Worm (Caenorhabditis elegans): ENCODE results near the gene T10G3.1.

Gene T10G3.1

DNA sequence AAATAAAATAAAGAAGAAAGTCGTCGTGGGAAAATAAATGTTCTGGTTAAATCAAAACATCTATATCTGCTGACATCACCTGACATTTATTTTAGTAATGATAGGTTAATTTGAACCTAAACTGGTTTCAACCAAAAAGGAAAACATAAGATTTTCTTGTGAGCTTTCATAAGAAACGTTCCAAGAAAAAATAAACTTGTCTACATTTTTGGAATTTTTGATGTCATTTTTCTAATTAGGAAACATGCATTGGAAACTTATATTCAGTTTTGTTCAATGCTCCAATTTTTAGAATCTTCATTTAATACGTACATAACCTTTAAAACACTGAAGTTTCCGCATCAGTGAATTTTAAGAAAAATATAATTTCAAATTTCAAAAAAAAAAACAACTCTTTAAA is 12.3 kb upstream of the T10G3.1 start:
- TF ChIP-seq T22C8.4 (GFP tag; IDR thresholded peaks at IDR 0.05), result no peak
- TF ChIP-seq flt-1 (GFP tag; IDR thresholded peaks at IDR 0.05), result no peak
- no peak for TF ChIP-seq tab-1 (GFP tag; IDR thresholded peaks at IDR 0.05)
- TF ChIP-seq ref-1 (GFP tag; conservative IDR thresholded peaks at IDR 0.05), result no peak
- no peak for TF ChIP-seq klf-2 (GFP tag; conservative IDR thresholded peaks at IDR 0.05)
- no peak for TF ChIP-seq ztf-29 (GFP tag; IDR thresholded peaks at IDR 0.05)
- TF ChIP-seq ztf-23 (GFP tag; IDR thresholded peaks at IDR 0.05), result no peak
- no peak for TF ChIP-seq med-1 (GFP tag; optimal IDR thresholded peaks at IDR 0.05; ENCODE audit: insufficient read depth)
- no peak for TF ChIP-seq cog-1 (tag; optimal IDR thresholded peaks at IDR 0.05)

DNA sequence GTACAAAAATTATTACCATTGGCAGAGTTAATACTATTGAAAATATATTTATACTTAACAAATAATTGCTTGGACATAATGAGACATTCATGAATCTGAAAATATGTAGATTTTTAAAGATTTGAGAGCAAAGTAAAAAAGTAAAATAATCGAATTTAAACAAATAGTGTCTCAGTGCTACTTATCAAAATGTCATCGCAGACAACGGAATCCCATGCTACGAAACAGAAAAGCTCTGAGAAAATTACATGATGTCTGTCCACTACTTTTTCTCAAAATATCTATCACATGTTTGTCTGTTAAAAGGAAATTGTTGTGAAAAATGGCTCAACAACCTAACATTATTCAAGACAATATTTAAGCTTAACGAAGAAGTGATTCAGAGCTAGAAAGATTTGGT is 10.9 kb upstream of the T10G3.1 start, which contains the start of gene T10G3.4:
T10G3.4 (minus strand) TSS at position 101 of the 400 bp plus-strand sequence.
- TF ChIP-seq klf-2 (GFP tag; conservative IDR thresholded peaks at IDR 0.05) (no peak), ztf-23 (GFP tag; IDR thresholded peaks at IDR 0.05) (no peak), cog-1 (tag; optimal IDR thresholded peaks at IDR 0.05) (no peak), T22C8.4 (GFP tag; IDR thresholded peaks at IDR 0.05) (no peak), ztf-29 (GFP tag; IDR thresholded peaks at IDR 0.05) (no peak), tab-1 (GFP tag; IDR thresholded peaks at IDR 0.05) (no peak), flt-1 (GFP tag; IDR thresholded peaks at IDR 0.05) (no peak), ref-1 (GFP tag; conservative IDR thresholded peaks at IDR 0.05) (no peak), med-1 (GFP tag; optimal IDR thresholded peaks at IDR 0.05; ENCODE audit: insufficient read depth) (no peak)

DNA sequence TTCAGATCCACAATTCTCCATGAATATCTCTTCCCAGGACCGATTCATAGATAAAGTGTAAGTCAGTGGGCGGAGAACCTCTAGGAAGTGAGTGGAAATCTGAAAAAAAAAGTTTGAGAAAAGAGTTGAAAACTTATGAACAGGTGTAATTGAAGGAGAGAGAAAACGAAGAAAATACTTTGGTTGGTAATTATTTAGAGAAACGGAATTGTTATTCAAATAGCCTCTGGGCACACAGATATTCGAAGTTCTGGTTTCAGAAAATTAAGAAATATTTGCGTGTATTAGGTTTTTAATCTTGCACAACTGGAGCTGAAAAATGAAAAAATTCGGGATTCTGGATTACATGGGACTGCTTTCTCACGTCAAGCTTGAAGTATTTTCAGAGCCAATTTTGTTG is 6.3 kb upstream of the T10G3.1 start, which contains the start of gene T10G3.2:
T10G3.2 (minus strand) TSS at position 101 of the 400 bp plus-strand sequence.
- TF ChIP-seq ztf-23 (GFP tag; IDR thresholded peaks at IDR 0.05), result no peak
- TF ChIP-seq tab-1 (GFP tag; IDR thresholded peaks at IDR 0.05), result no peak
- no peak for TF ChIP-seq ref-1 (GFP tag; conservative IDR thresholded peaks at IDR 0.05)
- no peak for TF ChIP-seq flt-1 (GFP tag; IDR thresholded peaks at IDR 0.05)
- TF ChIP-seq med-1 (GFP tag; optimal IDR thresholded peaks at IDR 0.05; ENCODE audit: insufficient read depth), result no peak
- TF ChIP-seq ztf-29 (GFP tag; IDR thresholded peaks at IDR 0.05), result no peak
- TF ChIP-seq klf-2 (GFP tag; conservative IDR thresholded peaks at IDR 0.05), result no peak
- TF ChIP-seq T22C8.4 (GFP tag; IDR thresholded peaks at IDR 0.05), result no peak
- TF ChIP-seq cog-1 (tag; optimal IDR thresholded peaks at IDR 0.05), result no peak

ce11 chrV:13476350-13476749 is 2.9 kb upstream of the T10G3.1 start, which contains the start of gene T10G3.8:
Gene T10G3.8 (minus strand): TSS chrV:13476450.
- no peak for TF ChIP-seq med-1 (GFP tag; optimal IDR thresholded peaks at IDR 0.05; ENCODE audit: insufficient read depth)
- no peak for TF ChIP-seq ztf-23 (GFP tag; IDR thresholded peaks at IDR 0.05)
- no peak for TF ChIP-seq ztf-29 (GFP tag; IDR thresholded peaks at IDR 0.05)
- no peak for TF ChIP-seq T22C8.4 (GFP tag; IDR thresholded peaks at IDR 0.05)
- TF ChIP-seq cog-1 (tag; optimal IDR thresholded peaks at IDR 0.05), result no peak
- no peak for TF ChIP-seq klf-2 (GFP tag; conservative IDR thresholded peaks at IDR 0.05)
- no peak for TF ChIP-seq ref-1 (GFP tag; conservative IDR thresholded peaks at IDR 0.05)

DNA sequence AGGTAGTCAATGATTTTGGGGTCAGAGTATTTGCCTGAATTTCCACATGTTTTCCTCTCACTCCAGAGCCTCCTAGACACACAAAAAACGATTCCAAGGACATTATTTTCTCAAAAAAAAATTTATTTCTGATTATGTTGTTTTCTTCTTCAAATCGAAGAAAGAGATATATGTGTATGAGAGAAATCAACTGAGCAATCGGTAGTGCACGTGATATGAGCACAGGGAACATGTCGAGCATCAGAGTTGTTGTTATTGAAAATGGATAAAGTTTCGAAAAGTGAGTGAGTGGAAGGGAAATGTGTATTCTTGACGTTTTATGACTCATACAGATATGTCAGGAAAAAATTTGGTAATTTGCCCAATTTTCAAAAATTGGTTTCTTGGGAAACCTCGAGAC is 1.4 kb downstream of the T10G3.1 start:
- TF ChIP-seq med-1 (GFP tag; optimal IDR thresholded peaks at IDR 0.05; ENCODE audit: insufficient read depth) (no peak), T22C8.4 (GFP tag; IDR thresholded peaks at IDR 0.05) (no peak), klf-2 (GFP tag; conservative IDR thresholded peaks at IDR 0.05) (no peak), tab-1 (GFP tag; IDR thresholded peaks at IDR 0.05) (no peak), cog-1 (tag; optimal IDR thresholded peaks at IDR 0.05) (no peak), ztf-29 (GFP tag; IDR thresholded peaks at IDR 0.05) (no peak), ztf-23 (GFP tag; IDR thresholded peaks at IDR 0.05) (no peak), ref-1 (GFP tag; conservative IDR thresholded peaks at IDR 0.05) (no peak), flt-1 (GFP tag; IDR thresholded peaks at IDR 0.05) (no peak)

DNA sequence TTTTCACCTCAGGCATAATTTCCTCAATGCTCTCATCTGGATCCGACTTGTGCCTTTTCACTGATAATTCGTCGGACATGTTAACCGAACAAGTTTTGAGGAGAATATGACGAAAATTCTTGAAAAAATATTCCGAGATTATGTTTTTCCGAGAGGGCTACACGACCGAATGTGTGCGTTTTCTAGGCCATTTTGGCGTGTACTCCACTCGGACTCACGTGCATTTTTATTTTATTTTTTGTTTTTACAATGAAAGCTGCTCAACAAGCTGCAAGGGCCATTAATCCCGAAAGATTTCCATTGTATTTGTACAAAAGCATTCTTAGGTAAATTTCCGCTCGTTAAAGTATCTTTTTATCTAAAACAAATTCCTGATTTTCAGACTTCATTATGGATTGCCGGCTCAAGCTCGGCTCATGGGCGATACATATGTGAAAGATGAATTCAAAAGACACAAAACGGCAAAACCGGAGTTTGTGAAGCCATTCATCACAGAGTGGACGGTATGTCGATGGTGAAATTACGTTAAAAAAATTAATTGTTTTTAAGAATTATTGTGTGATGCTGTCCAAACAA is 5.2 kb downstream of the T10G3.1 start, which contains the start of the genes F25H9.6 and F25H9.7:
F25H9.6 (minus strand) TSS at position 172 of the 576 bp plus-strand sequence.
F25H9.7 (plus strand) TSS at position 187 of the 576 bp plus-strand sequence.
- no peak for TF ChIP-seq klf-2 (GFP tag; conservative IDR thresholded peaks at IDR 0.05)
- peak; percentile 76; the same call in 1 of the 2 replicates for TF ChIP-seq ztf-23 (GFP tag; IDR thresholded peaks at IDR 0.05)
- no peak for TF ChIP-seq ref-1 (GFP tag; conservative IDR thresholded peaks at IDR 0.05)
- peak; percentile 31 for TF ChIP-seq cog-1 (tag; optimal IDR thresholded peaks at IDR 0.05)
- peak; percentile 65; the same call in 1 of the 2 replicates for TF ChIP-seq flt-1 (GFP tag; IDR thresholded peaks at IDR 0.05)
- TF ChIP-seq ztf-29 (GFP tag; IDR thresholded peaks at IDR 0.05), result no peak
- no peak for TF ChIP-seq med-1 (GFP tag; optimal IDR thresholded peaks at IDR 0.05; ENCODE audit: insufficient read depth)
- no peak for TF ChIP-seq T22C8.4 (GFP tag; IDR thresholded peaks at IDR 0.05)

DNA sequence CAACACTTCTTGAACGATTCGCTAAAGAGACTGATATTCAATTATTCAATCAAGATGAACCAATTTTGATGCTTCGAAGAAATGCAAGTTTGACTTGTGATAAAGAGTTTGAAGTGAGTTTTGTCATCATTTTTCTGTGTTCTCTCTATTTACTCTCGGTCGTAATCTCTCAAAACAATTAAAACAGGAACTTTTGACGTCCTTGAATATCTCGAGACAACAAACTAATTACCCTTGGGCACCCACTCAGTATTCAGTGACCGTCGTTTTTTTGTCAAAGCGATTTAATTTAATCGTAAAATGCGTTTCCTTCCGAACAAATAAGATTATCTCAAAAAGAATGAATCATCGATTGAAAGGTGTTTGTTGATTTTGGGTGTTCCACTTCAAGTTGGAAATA is 9.4 kb downstream of the T10G3.1 start:
- TF ChIP-seq flt-1 (GFP tag; IDR thresholded peaks at IDR 0.05) (no peak), cog-1 (tag; optimal IDR thresholded peaks at IDR 0.05) (no peak), klf-2 (GFP tag; conservative IDR thresholded peaks at IDR 0.05) (no peak), ztf-23 (GFP tag; IDR thresholded peaks at IDR 0.05) (no peak), ztf-29 (GFP tag; IDR thresholded peaks at IDR 0.05) (no peak), ref-1 (GFP tag; conservative IDR thresholded peaks at IDR 0.05) (no peak), T22C8.4 (GFP tag; IDR thresholded peaks at IDR 0.05) (no peak), med-1 (GFP tag; optimal IDR thresholded peaks at IDR 0.05; ENCODE audit: insufficient read depth) (no peak), tab-1 (GFP tag; IDR thresholded peaks at IDR 0.05) (no peak)

ce11 chrV:13462974-13463373 is 10.5 kb downstream of the T10G3.1 start, which contains the start of gene frm-10:
Gene frm-10 (plus strand): TSS chrV:13463207.
- TF ChIP-seq T22C8.4 (GFP tag; IDR thresholded peaks at IDR 0.05) (no peak), ref-1 (GFP tag; conservative IDR thresholded peaks at IDR 0.05) (no peak), cog-1 (tag; optimal IDR thresholded peaks at IDR 0.05) (no peak), ztf-23 (GFP tag; IDR thresholded peaks at IDR 0.05) (no peak), flt-1 (GFP tag; IDR thresholded peaks at IDR 0.05) (no peak), tab-1 (GFP tag; IDR thresholded peaks at IDR 0.05) (no peak), klf-2 (GFP tag; conservative IDR thresholded peaks at IDR 0.05) (no peak), med-1 (GFP tag; optimal IDR thresholded peaks at IDR 0.05; ENCODE audit: insufficient read depth) (no peak), ztf-29 (GFP tag; IDR thresholded peaks at IDR 0.05) (no peak)

ce11 chrV:13459323-13459722 is 14.2 kb downstream of the T10G3.1 start, which contains the start of gene bath-39:
Gene bath-39 (plus strand): TSS chrV:13459459.
- TF ChIP-seq cog-1 (tag; optimal IDR thresholded peaks at IDR 0.05), result no peak
- no peak for TF ChIP-seq ztf-29 (GFP tag; IDR thresholded peaks at IDR 0.05)
- no peak for TF ChIP-seq ztf-23 (GFP tag; IDR thresholded peaks at IDR 0.05)
- no peak for TF ChIP-seq klf-2 (GFP tag; conservative IDR thresholded peaks at IDR 0.05)
- TF ChIP-seq tab-1 (GFP tag; IDR thresholded peaks at IDR 0.05), result no peak
- no peak for TF ChIP-seq T22C8.4 (GFP tag; IDR thresholded peaks at IDR 0.05)
- TF ChIP-seq flt-1 (GFP tag; IDR thresholded peaks at IDR 0.05), result no peak

Measured in whole organism, midembryonic.